Worm (Caenorhabditis elegans) whole organism, L2 larva: ENCODE measurements around the gene sek-5.

Experiments
- C34F6.9 ChIP-seq: fragments of 150-350 bp; optimal IDR thresholded peaks from 2 replicates; lab custom pipeline; 2014; ENCODE audit warnings: missing biosample characterization, missing genetic modification characterization
- F13H6.1 ChIP-seq: sonication (generic microtip); optimal IDR thresholded peaks from 2 replicates; lab custom pipeline; 2016; ENCODE audit warnings: missing genetic modification characterization, missing compliant biosample characterization
- ZK546.5 ChIP-seq: sonication (generic microtip); optimal IDR thresholded peaks from 2 replicates; lab custom pipeline; 2017; ENCODE audit warnings: missing biosample characterization, missing genetic modification characterization
- aly-2 ChIP-seq: fragments of 150-350 bp; optimal IDR thresholded peaks from 2 replicates; lab custom pipeline; 2014; ENCODE audit warnings: missing biosample characterization, missing genetic modification characterization
- blmp-1 ChIP-seq: sonication (generic microtip); optimal IDR thresholded peaks from 2 replicates; lab custom pipeline; 2017; ENCODE audit warnings: missing genetic modification characterization, mild to moderate bottlenecking, missing compliant biosample characterization, antibody characterized with exemption, moderate library complexity; ENCODE audit not compliant: insufficient read depth
- ceh-16 ChIP-seq: fragments of 150-350 bp; optimal IDR thresholded peaks from 2 replicates; lab custom pipeline; 2014; ENCODE audit warnings: missing biosample characterization, missing genetic modification characterization
- ceh-82 ChIP-seq: fragments of 150-350 bp; optimal IDR thresholded peaks from 2 replicates; lab custom pipeline; 2014; ENCODE audit warnings: missing biosample characterization, missing genetic modification characterization
- crh-2 ChIP-seq: sonication (generic microtip); optimal IDR thresholded peaks from 2 replicates; lab custom pipeline; 2017; ENCODE audit warnings: missing biosample characterization, missing genetic modification characterization
- dmd-4 ChIP-seq: sonication (generic microtip); optimal IDR thresholded peaks from 2 replicates; lab custom pipeline; 2017; ENCODE audit warnings: missing biosample characterization, missing genetic modification characterization
- elt-3 ChIP-seq: sonication (generic microtip); optimal IDR thresholded peaks from 2 replicates; lab custom pipeline; 2017; ENCODE audit warnings: missing biosample characterization, missing genetic modification characterization
- fos-1 ChIP-seq: fragments of 150-350 bp; optimal IDR thresholded peaks from 2 replicates; lab custom pipeline; 2014; ENCODE audit warnings: missing biosample characterization, missing genetic modification characterization
- gmeb-1 ChIP-seq: fragments of 150-350 bp; optimal IDR thresholded peaks from 2 replicates; lab custom pipeline; 2014; ENCODE audit warnings: missing biosample characterization, missing genetic modification characterization
- lin-11 ChIP-seq: fragments of 150-350 bp; sonication (generic microtip); optimal IDR thresholded peaks from 2 replicates; lab custom pipeline; 2014; ENCODE audit warnings: missing biosample characterization, missing genetic modification characterization, inconsistent platforms, mixed read lengths
- mab-5 ChIP-seq: fragments of 150-350 bp; optimal IDR thresholded peaks from 2 replicates; lab custom pipeline; 2014; ENCODE audit warnings: missing biosample characterization, missing genetic modification characterization
- mdl-1 ChIP-seq, 2 experiments: fragments of 150-350 bp in 1 of 2; sonication (generic microtip) in 1 of 2; optimal IDR thresholded peaks; 2 replicates each; lab custom pipeline; 2017; ENCODE audit warnings: missing biosample characterization in 2 of 2, missing genetic modification characterization in 2 of 2
- nhr-129 ChIP-seq: fragments of 150-350 bp; optimal IDR thresholded peaks from 2 replicates; lab custom pipeline; 2014; ENCODE audit warnings: missing biosample characterization, missing genetic modification characterization
- nhr-21 ChIP-seq: fragments of 150-350 bp; optimal IDR thresholded peaks from 2 replicates; lab custom pipeline; 2014; ENCODE audit warnings: missing biosample characterization, missing genetic modification characterization
- nhr-25 ChIP-seq: fragments of 150-350 bp; sonication (generic microtip); optimal IDR thresholded peaks from 3 replicates; lab custom pipeline; 2014; ENCODE audit warnings: missing biosample characterization, missing genetic modification characterization
- nhr-6 ChIP-seq: fragments of 150-350 bp; optimal IDR thresholded peaks from 2 replicates; lab custom pipeline; 2014; ENCODE audit warnings: missing biosample characterization, missing genetic modification characterization
- nhr-77 ChIP-seq: fragments of 150-350 bp; optimal IDR thresholded peaks from 2 replicates; lab custom pipeline; 2014; ENCODE audit warnings: missing biosample characterization, missing genetic modification characterization
- sma-3 ChIP-seq: sonication (generic microtip); optimal IDR thresholded peaks from 2 replicates; lab custom pipeline; 2016; ENCODE audit warnings: missing genetic modification reagents, missing genetic modification characterization, missing compliant biosample characterization
- sma-9 ChIP-seq, 2 experiments: fragments of 150-350 bp in 1 of 2; sonication (generic microtip) in 1 of 2; optimal IDR thresholded peaks; 2 replicates each; lab custom pipeline; 2014 to 2016; ENCODE audit warnings: missing genetic modification characterization in 2 of 2, mild to moderate bottlenecking in 1 of 2, missing biosample characterization in 1 of 2, missing compliant biosample characterization in 1 of 2, missing genetic modification reagents in 1 of 2, moderate library complexity in 1 of 2
- snpc-4 ChIP-seq: fragments of 150-350 bp; optimal IDR thresholded peaks from 2 replicates; lab custom pipeline; 2014; ENCODE audit warnings: missing biosample characterization, missing genetic modification characterization
- unc-39 ChIP-seq: fragments of 150-350 bp; optimal IDR thresholded peaks from 2 replicates; lab custom pipeline; 2014; ENCODE audit warnings: missing biosample characterization, missing genetic modification characterization
- unc-55 ChIP-seq: fragments of 150-350 bp; sonication (generic microtip); optimal IDR thresholded peaks from 3 replicates; lab custom pipeline; 2014; ENCODE audit warnings: missing biosample characterization, missing genetic modification reagents, missing genetic modification characterization
- unc-62 ChIP-seq: fragments of 150-350 bp; optimal IDR thresholded peaks from 2 replicates; lab custom pipeline; 2014; ENCODE audit warnings: missing biosample characterization, missing genetic modification reagents, missing genetic modification characterization
- zag-1 ChIP-seq: fragments of 150-350 bp; optimal IDR thresholded peaks from 2 replicates; lab custom pipeline; 2014; ENCODE audit warnings: missing biosample characterization, missing genetic modification characterization
- ztf-1 ChIP-seq: fragments of 200-800 bp; sonication (Bioruptor generic); conservative IDR thresholded peaks from 2 replicates; pipeline ENCODE4 v1.3.6; 2022; ENCODE audit warnings: missing genetic modification characterization, missing compliant biosample characterization
- ztf-4 ChIP-seq: fragments of 150-350 bp; optimal IDR thresholded peaks from 2 replicates; lab custom pipeline; 2014; ENCODE audit warnings: missing biosample characterization, missing genetic modification characterization

Gene sek-5

ce11 chrX:5344287-5344686 lies 33.1 kb upstream of the sek-5 start, which contains the start of gene C26B9.1:
TSS of gene C26B9.1 (plus strand) at chrX:5344587.
- TF ChIP-seq ceh-16 (tag; lab: Kevin White, UChicago) (no peak), C34F6.9 (tag; lab: Kevin White, UChicago) (peak; percentile 14), sma-9 (GFP tag; optimal IDR thresholded peaks at IDR 0.05; lab: Kevin White, UChicago) (peak; percentile 24), sma-9 (tag; optimal IDR thresholded peaks at IDR 0.05; lab: Kevin White, UChicago) (no peak), F13H6.1 (tag; lab: Kevin White, UChicago) (no peak), ztf-1 (GFP tag; lab: Robert Waterston, UW) (no peak), unc-62 (GFP tag; lab: Kevin White, UChicago) (no peak), unc-39 (no peak), fos-1 (tag; lab: Kevin White, UChicago) (no peak)

DNA sequence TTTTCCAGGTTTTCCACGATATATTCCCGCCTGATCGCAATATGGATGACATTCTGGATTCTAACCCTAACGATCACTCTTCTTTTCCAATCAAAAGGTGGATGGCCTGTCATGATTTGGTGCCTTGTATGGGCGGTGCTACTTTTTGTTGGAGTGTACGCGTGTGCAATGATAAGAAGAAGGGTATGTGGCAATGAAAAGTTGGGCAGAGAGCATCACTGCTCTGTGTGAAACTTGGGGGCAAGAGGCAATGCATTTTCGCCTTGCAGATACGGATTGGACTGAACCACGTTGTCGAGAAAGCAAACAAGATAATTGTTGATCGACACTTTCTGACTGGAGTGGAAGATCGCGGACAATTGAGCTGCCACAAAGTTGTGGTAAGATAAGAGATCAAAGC lies 31.1 kb upstream of the sek-5 start:
- TF ChIP-seq fos-1 (tag; lab: Kevin White, UChicago) (peak; percentile 10), nhr-77 (tag; lab: Kevin White, UChicago) (no peak)

DNA sequence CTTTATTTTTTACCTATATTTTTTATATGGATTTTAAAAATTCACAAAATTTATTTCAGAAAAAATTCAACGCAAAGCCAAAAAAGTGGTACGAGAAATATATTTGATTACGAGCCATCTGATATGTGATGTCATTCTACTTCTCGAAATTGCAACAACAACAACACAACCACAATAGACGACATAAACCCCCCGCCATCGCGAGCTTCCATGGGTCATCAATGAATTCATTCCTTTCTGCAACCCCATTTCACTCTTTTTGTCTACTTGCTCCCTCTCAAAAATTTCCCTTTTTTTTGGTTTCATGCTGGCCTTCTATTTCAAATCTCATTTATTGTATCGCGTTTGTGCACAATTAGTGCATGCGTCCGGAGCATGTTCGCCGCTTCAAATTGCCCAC lies 29.6 kb upstream of the sek-5 start:
- TF ChIP-seq zag-1 (tag; lab: Kevin White, UChicago): peak; percentile 13
- no peak for TF ChIP-seq gmeb-1 (tag; lab: Kevin White, UChicago)

DNA sequence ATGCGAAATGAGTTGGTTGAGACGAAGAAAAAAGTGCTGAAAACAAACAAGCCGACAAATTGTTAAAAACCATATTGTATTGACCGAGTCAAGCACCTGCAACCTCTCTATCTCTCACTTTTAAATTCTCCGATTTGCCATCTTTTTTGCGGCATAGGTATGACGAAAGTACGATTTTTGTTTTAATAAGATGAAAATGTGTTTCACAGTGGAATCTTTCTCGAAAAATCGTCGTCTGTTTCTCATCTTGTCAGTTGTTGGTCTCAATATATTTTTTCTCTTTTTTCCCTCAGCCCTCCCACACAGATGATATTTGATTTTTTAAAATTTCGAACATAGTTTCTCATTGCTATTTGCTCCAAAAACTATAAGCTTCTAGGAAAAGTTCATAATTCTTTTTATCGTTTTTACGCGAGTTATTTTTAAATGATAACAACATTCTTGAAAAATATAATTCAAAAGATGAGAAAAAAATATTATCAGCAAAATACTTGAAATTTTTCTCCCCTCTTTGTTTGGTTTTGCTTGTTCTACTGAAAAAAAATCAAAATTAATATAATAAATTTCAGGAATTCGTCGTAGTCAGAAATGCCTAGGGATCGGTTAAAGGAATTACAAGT lies 28.8 kb upstream of the sek-5 start, which contains the start of gene syx-3:
Gene syx-3, plus strand, starts transcription at position 570 of the 620 bp plus-strand sequence.
- TF ChIP-seq nhr-21 (tag; lab: Kevin White, UChicago) (no peak), ceh-82 (tag; lab: Kevin White, UChicago) (no peak), ztf-4 (tag; lab: Kevin White, UChicago) (no peak), ZK546.5 (tag; lab: Kevin White, UChicago) (no peak), snpc-4 (tag; lab: Kevin White, UChicago) (no peak)

ce11 chrX:5354022-5354876 lies 23.2 kb upstream of the sek-5 start, which contains the start of gene pfn-2:
TSS of gene pfn-2 (minus strand) at chrX:5354072.
- TF ChIP-seq F13H6.1 (tag; lab: Kevin White, UChicago) (peak; percentile 29), unc-55 (GFP tag; lab: Kevin White, UChicago) (peak; percentile 44), crh-2 (tag; lab: Kevin White, UChicago) (peak; percentile 3), ceh-82 (tag; lab: Kevin White, UChicago) (no peak), unc-39 (no peak), ztf-1 (GFP tag; lab: Robert Waterston, UW) (no peak), nhr-25 (tag; lab: Kevin White, UChicago) (no peak), mab-5 (tag; lab: Kevin White, UChicago) (no peak), elt-3 (tag; lab: Kevin White, UChicago) (no peak), snpc-4 (tag; lab: Kevin White, UChicago) (peak; percentile 21), fos-1 (tag; lab: Kevin White, UChicago) (peak; percentile 16), sma-9 (GFP tag; optimal IDR thresholded peaks at IDR 0.05; lab: Kevin White, UChicago) (no peak), sma-9 (tag; optimal IDR thresholded peaks at IDR 0.05; lab: Kevin White, UChicago) (no peak)

DNA sequence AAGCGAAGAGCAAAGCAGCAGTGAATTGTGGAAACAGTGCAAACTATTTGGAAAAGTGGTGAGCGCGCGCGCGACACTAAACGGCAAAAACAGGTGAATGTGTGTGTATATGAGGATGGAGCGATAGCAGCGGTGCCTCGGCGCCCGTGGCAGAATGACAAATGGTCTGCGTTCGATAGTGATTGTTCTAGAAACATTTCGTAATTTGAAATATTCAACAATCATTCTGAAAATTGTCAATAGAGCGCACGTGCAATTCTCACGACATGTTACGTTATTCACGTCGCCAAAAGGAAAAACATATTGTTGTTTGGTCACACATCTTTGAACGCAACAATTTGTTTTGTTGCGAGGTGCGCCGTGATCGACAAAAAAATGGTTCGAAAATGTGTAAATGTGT lies 22.2 kb upstream of the sek-5 start:
- TF ChIP-seq lin-11 (tag; lab: Kevin White, UChicago) (peak; percentile 7), unc-62 (GFP tag; lab: Kevin White, UChicago) (no peak), unc-55 (GFP tag; lab: Kevin White, UChicago) (no peak), ztf-4 (tag; lab: Kevin White, UChicago) (no peak), aly-2 (tag; lab: Kevin White, UChicago) (no peak), mab-5 (tag; lab: Kevin White, UChicago) (no peak), F13H6.1 (tag; lab: Kevin White, UChicago) (peak; percentile 2), snpc-4 (tag; lab: Kevin White, UChicago) (no peak), elt-3 (tag; lab: Kevin White, UChicago) (no peak), crh-2 (tag; lab: Kevin White, UChicago) (peak; percentile 41), nhr-6 (tag; lab: Kevin White, UChicago) (no peak), nhr-129 (tag; lab: Kevin White, UChicago) (peak; percentile 23), gmeb-1 (tag; lab: Kevin White, UChicago) (no peak), blmp-1 (tag; lab: Kevin White, UChicago) (no peak), nhr-21 (tag; lab: Kevin White, UChicago) (no peak), fos-1 (tag; lab: Kevin White, UChicago) (no peak), C34F6.9 (tag; lab: Kevin White, UChicago) (peak; percentile 9), sma-3 (GFP tag; lab: Kevin White, UChicago) (no peak), mdl-1 (tag; optimal IDR thresholded peaks at IDR 0.05; lab: Kevin White, UChicago) (no peak), dmd-4 (tag; lab: Kevin White, UChicago) (no peak)
